Worm (Caenorhabditis elegans) whole organism, L3 larva: Measurements from ENCODE around the gene clec-187.
A peak's percentile ranks its signal among the peaks of the same experiment; 100 is the strongest.

ENCODE experiments used
- ZK546.5 ChIP-seq: sonication (generic microtip); optimal IDR thresholded peaks from 2 replicates; lab custom pipeline; 2017; ENCODE audit warnings: missing biosample characterization, missing genetic modification characterization
- ceh-16 ChIP-seq: sonication (generic microtip); optimal IDR thresholded peaks from 2 replicates; lab custom pipeline; 2017; ENCODE audit warnings: missing biosample characterization, missing genetic modification characterization
- ceh-82 ChIP-seq: fragments of 150-350 bp; optimal IDR thresholded peaks from 2 replicates; lab custom pipeline; 2014; ENCODE audit warnings: missing biosample characterization, missing genetic modification characterization
- daf-12 ChIP-seq: fragments of 150-350 bp; optimal IDR thresholded peaks from 2 replicates; lab custom pipeline; 2014; ENCODE audit warnings: missing biosample characterization, missing genetic modification reagents, missing genetic modification characterization
- elt-1 ChIP-seq: fragments of 150-350 bp; optimal IDR thresholded peaks from 2 replicates; lab custom pipeline; 2014; ENCODE audit warnings: missing biosample characterization, missing genetic modification characterization
- elt-2 ChIP-seq: sonication (generic microtip); optimal IDR thresholded peaks from 2 replicates; lab custom pipeline; 2016; ENCODE audit warnings: missing genetic modification reagents, mild to moderate bottlenecking, missing genetic modification characterization, missing compliant biosample characterization
- eor-1 ChIP-seq, 2 experiments: fragments of 150-350 bp; optimal IDR thresholded peaks; 2 replicates each; lab custom pipeline; 2014 to 2018; ENCODE audit warnings: missing biosample characterization in 2 of 2, missing genetic modification characterization in 2 of 2
- fkh-2 ChIP-seq: fragments of 150-350 bp; optimal IDR thresholded peaks from 2 replicates; lab custom pipeline; 2014; ENCODE audit warnings: missing biosample characterization, missing genetic modification reagents, missing genetic modification characterization
- hmg-11 ChIP-seq: sonication (generic microtip); optimal IDR thresholded peaks from 2 replicates; lab custom pipeline; 2016; ENCODE audit warnings: missing genetic modification characterization, missing compliant biosample characterization
- lin-39 ChIP-seq: fragments of 150-350 bp; optimal IDR thresholded peaks from 2 replicates; lab custom pipeline; 2018; ENCODE audit warnings: missing biosample characterization, missing genetic modification reagents, missing genetic modification characterization
- mml-1 ChIP-seq: fragments of 150-350 bp; sonication (generic microtip); optimal IDR thresholded peaks from 3 replicates; lab custom pipeline; 2014; ENCODE audit warnings: missing biosample characterization, missing genetic modification characterization
- nfya-1 ChIP-seq: sonication (generic microtip); optimal IDR thresholded peaks from 2 replicates; lab custom pipeline; 2017; ENCODE audit warnings: missing genetic modification characterization, mild to moderate bottlenecking, missing compliant biosample characterization, antibody characterized with exemption, moderate library complexity; ENCODE audit not compliant: insufficient read depth
- nhr-11 ChIP-seq: fragments of 150-350 bp; optimal IDR thresholded peaks from 2 replicates; lab custom pipeline; 2014; ENCODE audit warnings: missing biosample characterization, missing genetic modification characterization
- nhr-12 ChIP-seq: fragments of 150-350 bp; optimal IDR thresholded peaks from 2 replicates; lab custom pipeline; 2014; ENCODE audit warnings: missing biosample characterization, missing genetic modification characterization
- nhr-237 ChIP-seq: fragments of 150-350 bp; optimal IDR thresholded peaks from 2 replicates; lab custom pipeline; 2014; ENCODE audit warnings: missing biosample characterization, missing genetic modification characterization
- nhr-25 ChIP-seq: sonication (generic microtip); optimal IDR thresholded peaks from 2 replicates; lab custom pipeline; 2017; ENCODE audit warnings: missing biosample characterization, missing genetic modification characterization
- nhr-43 ChIP-seq: sonication (generic microtip); optimal IDR thresholded peaks from 2 replicates; lab custom pipeline; 2016; ENCODE audit warnings: mild to moderate bottlenecking, missing genetic modification characterization, missing compliant biosample characterization; ENCODE audit not compliant: poor library complexity, severe bottlenecking
- nhr-67 ChIP-seq: fragments of 150-350 bp; optimal IDR thresholded peaks from 2 replicates; lab custom pipeline; 2014; ENCODE audit warnings: missing biosample characterization, missing genetic modification characterization
- nhr-76 ChIP-seq: fragments of 150-350 bp; sonication (generic microtip); optimal IDR thresholded peaks from 5 replicates; lab custom pipeline; 2014; ENCODE audit warnings: missing biosample characterization, missing genetic modification characterization
- nhr-77 ChIP-seq: fragments of 150-350 bp; optimal IDR thresholded peaks from 2 replicates; lab custom pipeline; 2014; ENCODE audit warnings: missing biosample characterization, missing genetic modification characterization
- pha-4 ChIP-seq: fragments of 150-350 bp; optimal IDR thresholded peaks from 2 replicates; lab custom pipeline; 2014; ENCODE audit warnings: missing biosample characterization, missing genetic modification reagents, missing genetic modification characterization
- pqm-1 ChIP-seq: fragments of 150-350 bp; optimal IDR thresholded peaks from 2 replicates; lab custom pipeline; 2017; ENCODE audit warnings: missing biosample characterization, missing genetic modification characterization, inconsistent platforms
- skn-1 ChIP-seq: fragments of 150-350 bp; optimal IDR thresholded peaks from 2 replicates; lab custom pipeline; 2014; ENCODE audit warnings: missing biosample characterization, missing genetic modification characterization
- snpc-4 ChIP-seq: fragments of 150-350 bp; optimal IDR thresholded peaks from 2 replicates; lab custom pipeline; 2014; ENCODE audit warnings: missing biosample characterization, missing genetic modification characterization
- tbx-2 ChIP-seq: sonication (generic microtip); optimal IDR thresholded peaks from 2 replicates; lab custom pipeline; 2016; ENCODE audit warnings: mild to moderate bottlenecking, missing genetic modification characterization, missing compliant biosample characterization
- unc-39 ChIP-seq: sonication (generic microtip); optimal IDR thresholded peaks from 4 replicates; lab custom pipeline; 2017; ENCODE audit warnings: missing biosample characterization, missing genetic modification characterization
- unc-62 ChIP-seq: fragments of 150-350 bp; sonication (generic microtip); optimal IDR thresholded peaks from 4 replicates; lab custom pipeline; 2014; ENCODE audit warnings: missing biosample characterization, missing genetic modification reagents, missing genetic modification characterization

The clec-187 gene

DNA sequence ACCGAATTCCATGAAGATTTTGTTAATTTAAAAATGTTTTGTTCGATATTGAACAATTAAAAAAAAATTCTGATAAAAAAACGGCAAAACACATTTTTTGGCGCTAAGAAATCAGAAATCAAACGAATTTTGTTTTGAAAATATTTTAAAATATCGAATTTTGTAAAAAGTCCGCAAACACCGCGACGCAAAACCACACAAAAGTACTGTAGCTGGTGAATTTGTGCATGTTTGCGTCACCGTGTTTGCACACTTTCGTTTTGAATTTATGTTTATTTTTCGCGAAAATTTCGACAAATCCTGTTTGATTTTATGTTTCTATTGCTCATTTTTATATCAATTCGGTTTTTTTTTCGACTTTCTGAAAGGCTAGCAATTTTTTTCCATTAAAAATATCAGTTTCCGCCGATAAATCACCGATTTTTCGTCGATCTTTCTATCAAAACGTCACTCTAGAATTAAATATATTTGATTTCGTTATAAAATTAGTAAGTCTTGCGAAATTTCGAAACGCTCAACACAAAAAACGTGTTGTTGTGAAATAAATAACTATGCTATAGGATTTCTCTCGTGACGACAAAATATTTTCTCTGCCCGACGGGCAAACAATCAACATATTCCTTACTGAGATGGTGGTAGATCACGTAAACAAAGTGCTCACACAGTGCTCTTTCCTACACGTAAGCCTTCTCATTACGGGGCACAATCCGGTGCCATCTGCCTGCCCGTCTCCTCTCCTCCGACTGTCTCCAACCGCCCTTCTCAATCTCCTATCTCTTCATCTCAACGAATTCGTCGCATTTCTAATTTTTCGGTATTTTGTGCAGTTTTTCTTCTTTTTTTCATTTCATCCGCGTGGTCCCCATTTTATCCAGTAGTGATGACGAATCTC, 39.4 kb downstream of the clec-187 start:
- no peak for TF ChIP-seq ceh-82 (tag; lab: Kevin White, UChicago)
- TF ChIP-seq unc-39 (tag; lab: Kevin White, UChicago): no peak
- no peak for TF ChIP-seq nfya-1 (tag; lab: Kevin White, UChicago)
- TF ChIP-seq tbx-2 (tag; lab: Kevin White, UChicago): no peak
- no peak for TF ChIP-seq elt-1 (tag; lab: Kevin White, UChicago)
- peak; percentile 32 for TF ChIP-seq lin-39 (tag; lab: Kevin White, UChicago)
- no peak for TF ChIP-seq ZK546.5
- TF ChIP-seq fkh-2 (tag; lab: Kevin White, UChicago): no peak
- no peak for TF ChIP-seq nhr-25 (tag; lab: Kevin White, UChicago)
- peak; percentile 0 for TF ChIP-seq hmg-11 (tag; lab: Kevin White, UChicago)
- no peak for TF ChIP-seq nhr-11
- TF ChIP-seq pha-4 (tag; lab: Kevin White, UChicago): peak; percentile 9
- TF ChIP-seq snpc-4 (tag; lab: Kevin White, UChicago): no peak

DNA sequence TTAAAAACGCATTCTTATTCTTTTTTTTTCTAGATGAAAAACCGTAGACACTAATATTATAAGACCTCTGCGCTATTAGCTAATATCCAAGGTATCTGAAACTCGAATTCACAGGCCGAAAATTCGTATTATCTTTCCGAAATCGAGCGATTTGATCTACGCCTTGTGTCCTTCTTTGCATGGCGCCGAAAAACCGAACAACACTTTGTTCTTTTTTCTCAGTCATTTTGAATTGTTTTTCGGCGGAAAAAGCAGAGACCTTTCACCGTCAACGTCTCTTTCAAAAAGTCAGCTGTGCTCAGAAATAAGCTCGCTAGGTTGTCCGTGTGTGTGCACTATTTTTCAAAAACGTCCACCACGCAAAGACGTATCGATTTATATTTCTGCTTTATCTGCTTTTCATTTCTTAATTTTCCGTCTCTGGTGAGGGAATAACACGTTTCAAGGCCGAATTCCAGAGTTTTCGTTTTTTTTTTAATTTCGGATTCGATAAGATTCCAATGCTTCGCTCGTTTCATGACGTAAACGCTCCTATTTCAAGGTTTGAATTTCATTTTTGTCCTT, 40.4 kb downstream of the clec-187 start:
- TF ChIP-seq ceh-16 (tag; lab: Kevin White, UChicago) (no peak), hmg-11 (tag; lab: Kevin White, UChicago) (peak; percentile 26)

DNA sequence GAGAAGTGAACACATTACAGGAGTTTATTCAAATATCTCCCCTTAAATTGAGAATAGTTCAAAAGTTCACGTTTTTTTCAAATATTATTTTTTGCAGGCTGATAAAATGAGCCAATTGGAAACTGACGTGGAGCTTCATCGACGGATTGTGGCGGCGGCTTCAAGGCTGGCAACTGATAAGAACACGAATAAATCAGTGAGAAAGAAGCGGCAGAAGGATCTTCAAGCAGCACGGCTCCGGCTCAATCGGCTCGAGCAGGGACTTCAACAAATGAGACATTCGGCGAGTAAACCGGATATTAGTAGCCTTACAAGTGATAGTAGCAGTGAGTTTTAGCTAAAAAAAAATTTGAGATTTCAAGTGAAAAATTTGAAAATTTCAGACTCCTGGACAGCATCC, 46.0 kb downstream of the clec-187 start, which contains the start of gene M02B1.4:
Gene M02B1.4 (minus strand): TSS at position 9 of the 400 bp plus-strand sequence.
- TF ChIP-seq daf-12: no peak
- TF ChIP-seq skn-1 (tag; lab: Kevin White, UChicago): no peak
- no peak for TF ChIP-seq pqm-1 (tag; lab: Kevin White, UChicago)
- TF ChIP-seq unc-62: no peak
- no peak for TF ChIP-seq nhr-237 (tag; lab: Kevin White, UChicago)
- TF ChIP-seq ceh-82 (tag; lab: Kevin White, UChicago): no peak
- no peak for TF ChIP-seq lin-39 (tag; lab: Kevin White, UChicago)
- no peak for TF ChIP-seq nhr-76
- no peak for TF ChIP-seq eor-1 (tag; optimal IDR thresholded peaks at IDR 0.05; lab: Kevin White, UChicago)
- TF ChIP-seq nhr-67 (tag; lab: Kevin White, UChicago): no peak
- no peak for TF ChIP-seq nhr-25 (tag; lab: Kevin White, UChicago)
- TF ChIP-seq nhr-77: no peak
- no peak for TF ChIP-seq nhr-12 (tag; lab: Kevin White, UChicago)
- TF ChIP-seq mml-1: no peak
- TF ChIP-seq elt-2: no peak
- no peak for TF ChIP-seq nhr-43 (tag; lab: Kevin White, UChicago)
